Fruit fly (Drosophila melanogaster) ovary, adult (tissue): Measurements from ENCODE around the gene eas.

Source experiments
- CG17801 ChIP-seq: fragments of 200-800 bp; optimal IDR thresholded peaks from 2 replicates; lab custom pipeline; 2019; ENCODE audit warnings: missing biosample characterization, mild to moderate bottlenecking, missing genetic modification characterization, moderate library complexity; ENCODE audit not compliant: partially characterized antibody

The eas gene

dm6 chrX:16285186-16285585, 7.1 kb downstream of the eas start:
- peak; percentile 19 for TF ChIP-seq CG17801

dm6 chrX:16286083-16286666, 8.0 kb downstream of the eas start, which contains the start of gene UQCR-14:
Gene UQCR-14, plus strand, starts transcription at chrX:16286288.
- peak; percentile 78 for TF ChIP-seq CG17801

dm6 chrX:16288492-16288964, 10.4 kb downstream of the eas start, which contains the start of the genes CG32576 and caz:
Gene CG32576, minus strand, starts transcription at chrX:16288533.
Gene caz, plus strand, starts transcription at chrX:16288810.
- TF ChIP-seq CG17801 = peak; percentile 45

- no peak for TF ChIP-seq CG17801
Observed at dm6 chrX:16288999-16289398, 10.9 kb downstream of the eas start.

DNA sequence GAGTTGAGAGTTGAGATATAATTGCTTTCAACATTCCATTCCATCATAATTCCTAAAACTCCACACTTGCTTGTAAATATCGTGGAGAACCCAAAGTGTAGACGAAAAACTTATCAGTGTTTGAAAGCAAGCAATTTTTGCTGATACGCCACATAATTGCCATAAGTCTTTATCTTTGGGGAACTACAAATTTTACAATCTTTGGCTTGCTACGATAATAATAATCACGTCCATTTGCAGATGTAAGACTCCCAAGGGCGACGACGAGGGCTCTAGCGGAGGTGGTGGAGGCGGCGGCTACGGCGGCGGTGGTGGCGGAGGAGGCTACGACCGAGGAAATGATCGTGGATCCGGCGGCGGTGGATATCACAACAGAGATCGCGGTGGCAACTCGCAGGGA, 14.5 kb downstream of the eas start:
- TF ChIP-seq CG17801 = no peak

DNA sequence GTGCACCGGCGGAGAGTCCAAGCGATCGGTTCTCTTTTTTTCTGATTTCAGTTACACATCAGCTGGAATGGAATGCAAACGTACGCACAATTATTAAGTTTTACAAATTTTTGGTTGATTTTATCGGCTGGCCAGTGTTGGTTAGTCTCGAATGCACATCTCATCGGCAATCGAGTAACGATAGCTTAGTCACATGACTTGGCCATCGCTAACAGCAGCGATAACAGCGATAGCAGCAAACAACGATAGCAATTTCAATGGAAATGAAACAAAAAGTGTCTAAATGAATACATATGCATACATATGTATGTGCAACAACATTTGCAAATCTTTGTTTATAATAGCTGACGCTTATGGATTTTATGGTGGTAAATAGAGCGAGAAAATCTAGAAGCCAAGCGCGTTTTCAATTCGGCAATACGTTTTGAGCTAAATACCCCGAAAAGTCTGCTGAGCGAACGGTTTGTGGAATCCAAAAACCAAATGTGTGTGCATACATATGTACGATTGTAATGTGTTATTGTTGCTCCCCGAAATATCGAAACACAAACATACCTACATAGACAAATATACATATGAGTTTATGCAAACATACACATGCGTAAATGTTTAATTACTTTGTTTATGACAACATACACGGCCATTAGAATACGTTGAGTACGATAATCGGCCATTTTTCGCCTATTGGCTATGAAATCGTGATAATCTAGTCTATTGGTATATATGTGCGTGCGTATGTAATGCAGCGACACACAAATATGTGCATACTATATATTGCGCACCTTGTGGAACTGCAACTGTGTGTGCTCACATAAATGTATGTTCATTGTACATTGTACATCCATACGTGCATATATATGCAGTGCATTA, 18.5 kb downstream of the eas start, which contains the start of gene CG3632:
Gene CG3632 (plus strand): TSS at position 249 of the 870 bp plus-strand sequence.
- TF ChIP-seq CG17801 = peak; percentile 75

- TF ChIP-seq CG17801 = no peak
Observed at dm6 chrX:16297618-16298017, 19.5 kb downstream of the eas start, which contains the start of gene ERp44. Gene ERp44, minus strand, starts transcription at chrX:16297718.

DNA sequence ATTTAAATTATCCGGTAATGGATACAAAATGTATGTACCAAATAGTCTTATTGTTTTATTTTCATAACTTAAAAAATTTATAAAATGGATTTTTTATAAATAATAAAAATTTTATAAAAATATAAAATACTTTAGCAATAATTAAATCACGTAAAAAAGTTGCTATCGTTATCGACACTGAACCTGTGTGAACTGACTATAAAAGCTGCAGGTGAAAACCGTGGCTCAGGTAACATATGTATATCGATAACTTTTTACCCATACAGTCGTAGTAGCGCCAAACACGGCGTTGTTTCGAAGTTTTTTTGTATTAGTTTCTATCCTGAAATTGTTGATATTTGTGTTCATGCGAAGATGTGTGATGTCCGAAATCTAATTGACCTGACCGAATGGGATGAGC, 25.5 kb downstream of the eas start, which contains the start of gene CG3679:
Gene CG3679 (plus strand): TSS at position 235 of the 400 bp plus-strand sequence.
- TF ChIP-seq CG17801 = no peak

dm6 chrX:16308310-16308918, 30.3 kb downstream of the eas start, which contains the start of gene Had1:
Gene Had1, minus strand, starts transcription at chrX:16308667.
- no peak for TF ChIP-seq CG17801

- peak; percentile 25 for TF ChIP-seq CG17801
Observed at dm6 chrX:16308953-16309352, 30.8 kb downstream of the eas start.

- peak; percentile 30 for TF ChIP-seq CG17801
Observed at dm6 chrX:16309764-16310163, 31.6 kb downstream of the eas start.

DNA sequence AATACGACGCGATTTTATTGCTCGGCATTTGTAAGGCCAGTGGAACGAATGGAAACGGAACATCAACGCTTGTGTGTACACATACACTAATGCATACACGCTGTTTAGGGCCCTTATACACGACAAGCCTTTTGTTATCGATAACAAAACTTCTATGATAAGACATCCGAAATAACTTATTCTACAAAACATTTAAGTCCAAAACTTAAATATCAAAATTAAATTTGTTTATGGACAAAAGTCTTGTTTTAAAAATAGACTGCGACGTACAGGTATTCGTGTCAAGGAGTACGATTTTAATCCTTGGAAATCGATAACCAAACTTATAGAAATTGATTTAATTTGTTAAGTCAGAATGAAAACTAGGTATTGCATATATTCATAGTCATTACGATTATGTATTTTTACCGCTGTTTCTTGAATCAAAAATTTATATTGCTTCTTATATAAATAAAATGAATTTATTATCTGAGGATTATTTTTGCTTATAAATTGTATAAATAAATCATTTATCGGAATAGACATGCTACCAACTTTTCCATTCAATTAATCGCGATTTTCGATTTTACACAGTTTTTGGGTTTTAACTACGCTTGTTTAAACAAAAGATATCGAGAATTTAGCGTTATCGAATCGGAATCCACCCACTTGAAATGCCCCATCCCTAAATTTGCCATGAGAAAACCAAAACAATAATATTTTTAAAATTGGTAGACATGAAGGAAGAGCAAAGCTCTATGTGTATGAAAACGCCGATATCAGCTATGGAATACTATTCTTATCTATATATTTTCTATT, 35.1 kb downstream of the eas start, which contains the start of the genes CG9915 and SWIP:
Gene CG9915 (minus strand): TSS at position 61 of the 798 bp plus-strand sequence.
Gene SWIP (plus strand): TSS at position 632 of the 798 bp plus-strand sequence.
- peak; percentile 64 for TF ChIP-seq CG17801

DNA sequence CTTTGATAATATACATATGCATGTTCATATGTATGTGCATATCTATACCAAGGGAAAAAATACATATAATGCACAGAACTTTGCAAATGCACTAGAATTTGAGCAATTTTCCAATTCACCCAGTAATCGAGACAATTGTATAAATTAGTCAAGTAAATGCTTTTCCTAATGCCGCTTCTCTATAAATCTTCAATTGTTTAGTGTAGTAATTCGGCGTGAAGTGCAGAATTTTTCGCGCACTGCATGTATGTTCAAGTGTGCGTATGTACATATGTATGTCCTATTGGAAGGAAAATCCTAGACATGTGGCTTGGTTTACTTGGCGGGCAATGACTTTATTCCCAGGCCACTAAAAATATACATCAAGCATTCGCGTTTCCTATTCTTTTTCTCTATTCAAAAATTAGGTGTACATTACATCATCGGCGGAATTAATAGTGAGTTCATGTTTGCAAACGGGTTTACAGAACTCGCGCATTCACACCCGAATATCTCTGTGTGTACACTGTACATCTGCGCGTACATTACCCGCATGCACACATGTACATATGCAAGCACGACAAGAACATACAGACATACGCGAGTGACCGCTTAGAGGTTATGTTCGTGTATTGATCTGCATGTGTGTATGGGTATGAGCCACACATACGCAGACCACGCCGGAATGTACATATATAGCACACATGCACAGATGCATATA, 40.9 kb downstream of the eas start:
- TF ChIP-seq CG17801 = peak; percentile 63

DNA sequence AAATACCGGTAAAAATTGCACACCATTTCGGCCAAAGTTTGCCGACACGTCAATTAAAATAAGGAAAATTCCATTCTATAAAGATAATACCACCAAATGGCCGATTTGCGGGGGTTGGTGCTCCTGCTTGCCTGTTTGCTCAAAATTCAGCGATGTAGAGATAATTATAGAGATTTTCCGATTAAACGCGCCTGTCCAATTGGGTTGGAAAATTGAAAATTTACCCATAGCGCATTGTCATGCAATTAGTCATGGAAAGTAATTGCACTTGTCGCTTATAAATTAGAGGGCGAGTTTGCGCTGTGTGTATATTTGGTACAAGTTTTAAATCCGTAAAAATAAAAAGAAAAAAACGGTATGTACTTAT, 41.4 kb downstream of the eas start:
- no peak for TF ChIP-seq CG17801
